Worm (Caenorhabditis elegans) whole organism, young adult: ENCODE measurements around the gene fkh-4.

Experiments used
- Y79H2A.3 ChIP-seq: fragments of 200-800 bp; sonication (Bioruptor generic); conservative IDR thresholded peaks from 2 replicates; pipeline ENCODE4 v1.3.6; 2022; ENCODE audit warnings: missing genetic modification reagents, missing genetic modification characterization, missing compliant biosample characterization
- ama-1 ChIP-seq, 3 experiments: fragments of 150-350 bp in 1 of 3; sonication (generic microtip) in 2 of 3; optimal IDR thresholded peaks; 2 replicates each; lab custom pipeline; 2014 to 2018; ENCODE audit warnings: missing biosample characterization in 2 of 3, missing genetic modification characterization in 2 of 3, missing genetic modification reagents in 2 of 3
- athp-1 ChIP-seq: sonication (generic microtip); optimal IDR thresholded peaks from 2 replicates; lab custom pipeline; 2017; ENCODE audit warnings: mild to moderate bottlenecking, missing genetic modification characterization, missing compliant biosample characterization
- egl-44 ChIP-seq: fragments of 200-800 bp; sonication (Bioruptor generic); IDR thresholded peaks from 2 replicates; pipeline ENCODE4 v1.3.6; 2022; ENCODE audit warnings: missing genetic modification reagents, missing genetic modification characterization, missing compliant biosample characterization
- let-607 ChIP-seq, 2 experiments: fragments of 200-800 bp in 1 of 2; sonication (Bioruptor generic) in 1 of 2; sonication (generic microtip) in 1 of 2; optimal IDR thresholded peaks; 2 replicates each; lab custom pipeline; 2016 to 2018; ENCODE audit warnings: mild to moderate bottlenecking in 2 of 2, missing compliant biosample characterization in 2 of 2, missing genetic modification characterization in 2 of 2, moderate library complexity in 2 of 2, missing genotype in 1 of 2
- nhr-90 ChIP-seq: sonication (generic microtip); optimal IDR thresholded peaks from 2 replicates; lab custom pipeline; 2016; ENCODE audit warnings: missing genotype, mild to moderate bottlenecking, missing genetic modification characterization, missing compliant biosample characterization
- pha-4 ChIP-seq: fragments of 150-350 bp; sonication (generic microtip); optimal IDR thresholded peaks from 2 replicates; lab custom pipeline; 2014; ENCODE audit warnings: missing biosample characterization, missing genetic modification reagents, missing genetic modification characterization
- repo-1 ChIP-seq: sonication (generic microtip); optimal IDR thresholded peaks from 2 replicates; lab custom pipeline; 2017; ENCODE audit warnings: mild to moderate bottlenecking, missing genetic modification characterization, missing compliant biosample characterization
- unc-62 ChIP-seq: fragments of 150-350 bp; optimal IDR thresholded peaks from 2 replicates; lab custom pipeline; 2014; ENCODE audit warnings: missing biosample characterization, missing genetic modification reagents, missing genetic modification characterization

ce11 chrX:13471855-13472254, 43.2 kb upstream of the fkh-4 start, which contains the start of gene tre-4:
- no peak for TF ChIP-seq unc-62 (GFP tag; lab: Kevin White, UChicago)
- TF ChIP-seq ama-1 (optimal IDR thresholded peaks at IDR 0.05; lab: Kevin White, UChicago), result no peak
- no peak for TF ChIP-seq ama-1 (GFP tag; optimal IDR thresholded peaks at IDR 0.05; lab: Kevin White, UChicago)
- no peak for TF ChIP-seq nhr-90
- no peak for TF ChIP-seq let-607 (tag; optimal IDR thresholded peaks at IDR 0.05; lab: Kevin White, UChicago)
- no peak for TF ChIP-seq Y79H2A.3 (GFP tag; lab: Robert Waterston, UW)
- no peak for TF ChIP-seq repo-1 (tag; lab: Kevin White, UChicago)
- no peak for TF ChIP-seq athp-1 (tag; lab: Kevin White, UChicago)
- no peak for TF ChIP-seq pha-4
- no peak for TF ChIP-seq egl-44 (GFP tag; lab: Robert Waterston, UW)
